Fruit fly (Drosophila melanogaster) whole organism, embryonic: ENCODE measurements around the gene CG13921.

Experiments
- Ada2b ChIP-seq: fragments of 200-800 bp; sonication (Bioruptor generic); IDR thresholded peaks from 2 replicates; pipeline ENCODE4 v1.3.6; 2022; ENCODE audit warnings: missing biosample characterization, missing genetic modification characterization
- Aef1 ChIP-seq: fragments of 200-800 bp; sonication (Bioruptor generic); IDR thresholded peaks from 3 replicates; pipeline ENCODE4 v1.3.6; 2022; ENCODE audit warnings: missing biosample characterization, missing genetic modification characterization
- CG10209 ChIP-seq: fragments of 200-800 bp; sonication (Bioruptor generic); optimal IDR thresholded peaks from 3 replicates; lab custom pipeline; 2017; ENCODE audit warnings: missing biosample characterization, mild to moderate bottlenecking, missing genetic modification characterization, missing genetic modification reagents
- CG10462 ChIP-seq: fragments of 200-800 bp; sonication (Bioruptor generic); optimal IDR thresholded peaks from 2 replicates; lab custom pipeline; 2016; ENCODE audit warnings: missing biosample characterization, missing genetic modification characterization
- CG10543 ChIP-seq: fragments of 200-800 bp; sonication (Bioruptor generic); optimal IDR thresholded peaks from 3 replicates; lab custom pipeline; 2017; ENCODE audit warnings: missing biosample characterization, mild to moderate bottlenecking, missing genetic modification characterization, moderate library complexity
- CG11085 ChIP-seq: fragments of 200-800 bp; sonication (Bioruptor generic); IDR thresholded peaks from 2 replicates; pipeline ENCODE4 v1.3.6; 2022; ENCODE audit warnings: missing biosample characterization, missing genetic modification characterization
- CG11093 ChIP-seq: fragments of 200-800 bp; sonication (Bioruptor generic); IDR thresholded peaks from 3 replicates; pipeline ENCODE4 v1.3.6; 2022; ENCODE audit warnings: missing biosample characterization, missing genetic modification characterization
- CG11723 ChIP-seq: fragments of 200-800 bp; sonication (Bioruptor generic); optimal IDR thresholded peaks from 2 replicates; lab custom pipeline; 2017; ENCODE audit warnings: missing biosample characterization, mild to moderate bottlenecking, missing genetic modification characterization
- CG13624 ChIP-seq: fragments of 200-800 bp; sonication (Bioruptor generic); optimal IDR thresholded peaks from 2 replicates; lab custom pipeline; 2016; ENCODE audit warnings: missing biosample characterization, missing genetic modification characterization
- CG14441 ChIP-seq: fragments of 200-800 bp; sonication (Bioruptor generic); IDR thresholded peaks from 2 replicates; pipeline ENCODE4 v1.3.6; 2022; ENCODE audit warnings: missing biosample characterization, missing genetic modification characterization
- CG17328 ChIP-seq: fragments of 200-800 bp; sonication (Bioruptor generic); IDR thresholded peaks from 2 replicates; pipeline ENCODE4 v1.3.6; 2022; ENCODE audit warnings: missing biosample characterization, missing genetic modification characterization
- CG17361 ChIP-seq: fragments of 200-800 bp; sonication (Bioruptor generic); IDR thresholded peaks from 3 replicates; pipeline ENCODE4 v1.3.6; 2022; ENCODE audit warnings: missing biosample characterization, missing genetic modification characterization
- CG32772 ChIP-seq: fragments of 200-800 bp; sonication (Bioruptor generic); IDR thresholded peaks from 2 replicates; pipeline ENCODE4 v1.3.6; 2022; ENCODE audit warnings: missing biosample characterization, missing genetic modification characterization
- CG3847 ChIP-seq: fragments of 200-800 bp; sonication (Bioruptor generic); IDR thresholded peaks from 2 replicates; pipeline ENCODE4 v1.3.6; 2022; ENCODE audit warnings: missing biosample characterization, missing genetic modification characterization
- CG4854 ChIP-seq: fragments of 200-800 bp; sonication (Bioruptor generic); optimal IDR thresholded peaks from 2 replicates; lab custom pipeline; 2016; ENCODE audit warnings: missing biosample characterization, missing genetic modification characterization, inconsistent platforms
- CG6254 ChIP-seq: fragments of 200-800 bp; sonication (Bioruptor generic); optimal IDR thresholded peaks from 3 replicates; lab custom pipeline; 2017; ENCODE audit warnings: mild to moderate bottlenecking, missing biosample characterization, missing genetic modification reagents, missing genetic modification characterization
- CG6683 ChIP-seq: fragments of 200-800 bp; sonication (Bioruptor generic); optimal IDR thresholded peaks from 2 replicates; lab custom pipeline; 2017; ENCODE audit warnings: missing biosample characterization, mild to moderate bottlenecking, missing genetic modification characterization, missing genetic modification reagents
- CG7963 ChIP-seq: fragments of 200-800 bp; sonication (Bioruptor generic); IDR thresholded peaks from 3 replicates; pipeline ENCODE4 v1.3.6; 2022; ENCODE audit warnings: missing biosample characterization, missing genetic modification characterization; ENCODE audit not compliant: partially characterized antibody
- CG8388 ChIP-seq: fragments of 200-800 bp; sonication (Bioruptor generic); optimal IDR thresholded peaks from 2 replicates; lab custom pipeline; 2019; ENCODE audit warnings: missing biosample characterization, mild to moderate bottlenecking, missing genetic modification characterization, moderate library complexity
- CG9817 ChIP-seq: fragments of 200-800 bp; sonication (Bioruptor generic); optimal IDR thresholded peaks from 2 replicates; lab custom pipeline; 2018; ENCODE audit warnings: missing biosample characterization, mild to moderate bottlenecking, missing genetic modification characterization, moderate library complexity
- Chrac-16 ChIP-seq: fragments of 200-800 bp; sonication (Bioruptor generic); optimal IDR thresholded peaks from 3 replicates; lab custom pipeline; 2016; ENCODE audit warnings: missing biosample characterization, missing genetic modification characterization
- Dfd ChIP-seq, 2 experiments: fragments of >200 bp; optimal IDR thresholded peaks; 2 replicates each; lab custom pipeline; 2017; ENCODE audit warnings: missing biosample characterization in 2 of 2, missing genetic modification characterization in 2 of 2
- E2f2 ChIP-seq: fragments of 200-800 bp; sonication (Bioruptor generic); IDR thresholded peaks from 2 replicates; pipeline ENCODE4 v1.3.6; 2022; ENCODE audit warnings: missing biosample characterization, missing genetic modification characterization
- Eip74EF ChIP-seq, 2 experiments: fragments of 200-800 bp in 1 of 2; fragments of >200 bp in 1 of 2; sonication (Bioruptor generic) in 1 of 2; optimal IDR thresholded peaks; 2 replicates each; lab custom pipeline; 2017 to 2019; ENCODE audit warnings: missing biosample characterization in 2 of 2, missing genetic modification characterization in 2 of 2, mild to moderate bottlenecking in 1 of 2, moderate library complexity in 1 of 2
- Fer1 ChIP-seq: fragments of 200-800 bp; sonication (Bioruptor generic); optimal IDR thresholded peaks from 2 replicates; lab custom pipeline; 2017; ENCODE audit warnings: missing biosample characterization, mild to moderate bottlenecking, missing genetic modification characterization
- H15 ChIP-seq: fragments of 200-800 bp; sonication (Bioruptor generic); IDR thresholded peaks from 3 replicates; pipeline ENCODE4 v1.3.6; 2022; ENCODE audit warnings: missing biosample characterization, missing genetic modification characterization
- HHEX ChIP-seq: fragments of 200-800 bp; sonication (Bioruptor generic); optimal IDR thresholded peaks from 3 replicates; lab custom pipeline; 2017; ENCODE audit warnings: missing biosample characterization, mild to moderate bottlenecking, missing genetic modification characterization, missing genetic modification reagents
- Max ChIP-seq: fragments of 200-800 bp; sonication (Bioruptor generic); optimal IDR thresholded peaks from 2 replicates; lab custom pipeline; 2016; ENCODE audit warnings: missing biosample characterization, mild to moderate bottlenecking, missing genetic modification characterization
- Nf-YA ChIP-seq: fragments of 200-800 bp; sonication (Bioruptor generic); IDR thresholded peaks from 2 replicates; pipeline ENCODE4 v1.3.6; 2022; ENCODE audit warnings: missing biosample characterization, missing genetic modification characterization
- aop ChIP-seq: fragments of 200-800 bp; sonication (Bioruptor generic); IDR thresholded peaks from 2 replicates; pipeline ENCODE4 v1.3.6; 2022; ENCODE audit warnings: missing biosample characterization, missing genetic modification characterization
- da ChIP-seq: fragments of 200-800 bp; sonication (Bioruptor generic); optimal IDR thresholded peaks from 2 replicates; lab custom pipeline; 2016; ENCODE audit warnings: missing biosample characterization, missing genetic modification characterization
- eve ChIP-seq, 2 experiments: fragments of >200 bp; optimal IDR thresholded peaks; 2 replicates each; lab custom pipeline; 2017; ENCODE audit warnings: missing biosample characterization in 2 of 2, missing genetic modification characterization in 2 of 2
- fd102C ChIP-seq: fragments of 200-800 bp; sonication (Bioruptor generic); optimal IDR thresholded peaks from 2 replicates; lab custom pipeline; 2018; ENCODE audit warnings: missing biosample characterization, mild to moderate bottlenecking, missing genetic modification characterization, moderate library complexity
- fd96Cb ChIP-seq: fragments of 200-800 bp; sonication (Bioruptor generic); optimal IDR thresholded peaks from 2 replicates; lab custom pipeline; 2018; ENCODE audit warnings: missing biosample characterization, mild to moderate bottlenecking, missing genetic modification characterization, moderate library complexity
- fu2 ChIP-seq: fragments of 200-800 bp; sonication (Bioruptor generic); optimal IDR thresholded peaks from 2 replicates; lab custom pipeline; 2016; ENCODE audit warnings: missing biosample characterization, missing genetic modification characterization
- gce ChIP-seq: fragments of 200-800 bp; sonication (Bioruptor generic); IDR thresholded peaks from 3 replicates; pipeline ENCODE4 v1.3.6; 2022; ENCODE audit warnings: missing biosample characterization, missing genetic modification characterization
- gcm ChIP-seq: fragments of 200-800 bp; sonication (Bioruptor generic); optimal IDR thresholded peaks from 2 replicates; lab custom pipeline; 2019; ENCODE audit warnings: missing biosample characterization, mild to moderate bottlenecking, missing genetic modification characterization, moderate library complexity
- gro ChIP-seq: fragments of 200-800 bp; sonication (Bioruptor generic); optimal IDR thresholded peaks from 2 replicates; lab custom pipeline; 2016; ENCODE audit warnings: missing biosample characterization, missing genetic modification characterization
- h ChIP-seq: fragments of >200 bp; optimal IDR thresholded peaks from 2 replicates; lab custom pipeline; 2017
- jigr1 ChIP-seq: fragments of 200-800 bp; sonication (Bioruptor generic); IDR thresholded peaks from 3 replicates; pipeline ENCODE4 v1.3.6; 2022; ENCODE audit warnings: missing biosample characterization, missing genetic modification characterization
- kah ChIP-seq: fragments of 200-800 bp; sonication (Bioruptor generic); optimal IDR thresholded peaks from 2 replicates; lab custom pipeline; 2018; ENCODE audit warnings: missing biosample characterization, mild to moderate bottlenecking, missing genetic modification characterization
- lilli ChIP-seq: fragments of 200-800 bp; sonication (Bioruptor generic); optimal IDR thresholded peaks from 3 replicates; lab custom pipeline; 2016; ENCODE audit warnings: missing biosample characterization, missing genetic modification characterization
- luna ChIP-seq: fragments of 200-800 bp; sonication (Bioruptor generic); optimal IDR thresholded peaks from 2 replicates; lab custom pipeline; 2016; ENCODE audit warnings: missing biosample characterization, missing genetic modification characterization
- pros ChIP-seq: fragments of 200-800 bp; sonication (Bioruptor generic); optimal IDR thresholded peaks from 3 replicates; lab custom pipeline; 2019; ENCODE audit warnings: missing biosample characterization, mild to moderate bottlenecking, missing genetic modification characterization, moderate library complexity
- scrt ChIP-seq: fragments of 200-800 bp; sonication (Bioruptor generic); optimal IDR thresholded peaks from 2 replicates; lab custom pipeline; 2018; ENCODE audit warnings: missing biosample characterization, mild to moderate bottlenecking, missing genetic modification characterization, moderate library complexity
- sens ChIP-seq: fragments of 200-800 bp; sonication (Bioruptor generic); peaks from one replicate; lab custom pipeline; 2016; ENCODE audit warnings: missing biosample characterization, missing genetic modification characterization
- sens-2 ChIP-seq: fragments of 200-800 bp; sonication (Bioruptor generic); IDR thresholded peaks from 2 replicates; pipeline ENCODE4 v1.3.6; 2022; ENCODE audit warnings: missing biosample characterization, missing genetic modification characterization
- sima ChIP-seq: fragments of 200-800 bp; sonication (Bioruptor generic); optimal IDR thresholded peaks from 2 replicates; lab custom pipeline; 2016; ENCODE audit warnings: missing biosample characterization, missing genetic modification characterization
- trem ChIP-seq: fragments of 200-800 bp; optimal IDR thresholded peaks from 3 replicates; lab custom pipeline; 2019; ENCODE audit warnings: missing biosample characterization, mild to moderate bottlenecking, missing genetic modification characterization, moderate library complexity
- wor ChIP-seq: fragments of 200-800 bp; sonication (Bioruptor generic); IDR thresholded peaks from 2 replicates; pipeline ENCODE4 v1.3.6; 2022; ENCODE audit warnings: missing biosample characterization, missing genetic modification characterization

CG13921 gene

dm6 chr3L:1774713-1775648, 28.3 kb downstream of the CG13921 start, which contains the start of the genes CG13933 and PolD2:
Gene CG13933 (minus strand): TSS chr3L:1775147.
Gene PolD2 (plus strand): TSS chr3L:1775633.
- TF ChIP-seq CG11093 (GFP tag; lab: Robert Waterston, UW) (peak; percentile 98), CG32772 (GFP tag; lab: Robert Waterston, UW) (peak; percentile 98), CG14441 (peak; percentile 99), CG8388 (GFP tag; lab: Kevin White, UChicago) (peak; percentile 96), trem (tag; lab: Kevin White, UChicago) (peak; percentile 88), H15 (GFP tag; lab: Robert Waterston, UW) (peak; percentile 96), Ada2b (peak; percentile 95), Dfd (GFP tag; optimal IDR thresholded peaks at IDR 0.05; lab: Kevin White, UChicago) (no peak), jigr1 (GFP tag; lab: Robert Waterston, UW) (peak; percentile 73; the same call in 2 of the 3 replicates), Eip74EF (GFP tag; optimal IDR thresholded peaks at IDR 0.05; lab: Kevin White, UChicago) (peak in 1 of 2 experiments; percentile 97), CG9817 (peak; percentile 97), scrt (GFP tag; lab: Kevin White, UChicago) (no peak), Max (GFP tag; lab: Kevin White, UChicago) (peak; percentile 74), CG13624 (GFP tag; lab: Kevin White, UChicago) (no peak), CG17328 (GFP tag; lab: Robert Waterston, UW) (peak; percentile 99), da (GFP tag; lab: Kevin White, UChicago) (no peak), CG11085 (GFP tag; lab: Robert Waterston, UW) (peak; percentile 96), sima (GFP tag; lab: Kevin White, UChicago) (peak; percentile 23), sens-2 (GFP tag; lab: Robert Waterston, UW) (peak; percentile 99), fu2 (GFP tag; lab: Kevin White, UChicago) (peak; percentile 72), CG7963 (GFP tag; lab: Robert Waterston, UW) (peak; percentile 81), CG6683 (no peak), eve (GFP tag; optimal IDR thresholded peaks at IDR 0.05; lab: Kevin White, UChicago) (no peak), CG11723 (GFP tag; lab: Kevin White, UChicago) (no peak), sens (peak; percentile 94), pros (no peak), h (no peak), fd96Cb (tag; lab: Kevin White, UChicago) (peak; percentile 91), luna (GFP tag; lab: Kevin White, UChicago) (no peak), CG17361 (no peak), CG6254 (GFP tag; lab: Kevin White, UChicago) (peak; percentile 45), CG10543 (GFP tag; lab: Kevin White, UChicago) (peak; percentile 90), CG4854 (GFP tag; lab: Kevin White, UChicago) (no peak), kah (GFP tag; lab: Kevin White, UChicago) (peak; percentile 43), gcm (GFP tag; lab: Kevin White, UChicago) (peak; percentile 97), aop (GFP tag; lab: Robert Waterston, UW) (peak; percentile 94), CG10462 (GFP tag; lab: Kevin White, UChicago) (peak; percentile 92), Aef1 (GFP tag; lab: Robert Waterston, UW) (peak; percentile 98), CG3847 (GFP tag; lab: Robert Waterston, UW) (peak; percentile 98), Fer1 (GFP tag; lab: Kevin White, UChicago) (no peak), lilli (peak; percentile 94), E2f2 (GFP tag; lab: Robert Waterston, UW) (peak; percentile 91), gro (no peak), Chrac-16 (peak; percentile 97), CG10209 (peak; percentile 97), HHEX (peak; percentile 78), Nf-YA (peak; percentile 92), wor (GFP tag; lab: Robert Waterston, UW) (peak; percentile 98), gce (GFP tag; lab: Robert Waterston, UW) (peak; percentile 89), fd102C (GFP tag; lab: Kevin White, UChicago) (peak; percentile 52)
